Worm (Caenorhabditis elegans) whole organism, late embryonic: Measurements from ENCODE around the gene Y75B7AR.1.

Source experiments
- C38D4.7 ChIP-seq: fragments of 200-800 bp; sonication (Bioruptor generic); optimal IDR thresholded peaks from 2 replicates; lab custom pipeline; 2018; ENCODE audit warnings: mild to moderate bottlenecking, missing genetic modification characterization, moderate library complexity, missing compliant biosample characterization
- ceh-19 ChIP-seq: fragments of 200-800 bp; sonication (Bioruptor generic); optimal IDR thresholded peaks from 2 replicates; lab custom pipeline; 2018; ENCODE audit warnings: mild to moderate bottlenecking, missing genetic modification characterization, missing compliant biosample characterization
- ceh-9 ChIP-seq: sonication (generic microtip); optimal IDR thresholded peaks from 2 replicates; lab custom pipeline; 2016; ENCODE audit warnings: mild to moderate bottlenecking, missing genetic modification characterization, inconsistent platforms, missing compliant biosample characterization
- che-1 ChIP-seq: sonication (generic microtip); optimal IDR thresholded peaks from 2 replicates; lab custom pipeline; 2016; ENCODE audit warnings: mild to moderate bottlenecking, missing genetic modification characterization, missing compliant biosample characterization
- elt-2 ChIP-seq: sonication (generic microtip); optimal IDR thresholded peaks from 2 replicates; lab custom pipeline; 2016; ENCODE audit warnings: missing genetic modification reagents, missing genetic modification characterization, missing compliant biosample characterization
- eyg-1 ChIP-seq: sonication (generic microtip); optimal IDR thresholded peaks from 2 replicates; lab custom pipeline; 2016; ENCODE audit warnings: missing genotype, missing genetic modification characterization, missing compliant biosample characterization
- fkh-10 ChIP-seq: fragments of 150-350 bp; optimal IDR thresholded peaks from 2 replicates; lab custom pipeline; 2014; ENCODE audit warnings: missing biosample characterization, missing genetic modification reagents, missing genetic modification characterization
- hlh-30 ChIP-seq: sonication (generic microtip); optimal IDR thresholded peaks from 2 replicates; lab custom pipeline; 2017; ENCODE audit warnings: antibody characterized with exemption, missing genetic modification characterization, missing compliant biosample characterization; ENCODE audit not compliant: insufficient read depth
- lin-11 ChIP-seq: fragments of 200-800 bp; sonication (Bioruptor generic); optimal IDR thresholded peaks from 2 replicates; lab custom pipeline; 2018; ENCODE audit warnings: mild to moderate bottlenecking, missing genetic modification characterization, missing compliant biosample characterization
- pha-4 ChIP-seq: fragments of 150-350 bp; optimal IDR thresholded peaks from 2 replicates; lab custom pipeline; 2018; ENCODE audit warnings: missing biosample characterization, missing genetic modification reagents, missing genetic modification characterization
- pros-1 ChIP-seq: fragments of 150-350 bp; optimal IDR thresholded peaks from 2 replicates; lab custom pipeline; 2014; ENCODE audit warnings: missing biosample characterization, missing genetic modification reagents, missing genetic modification characterization
- ref-2 ChIP-seq: sonication (generic microtip); optimal IDR thresholded peaks from 2 replicates; lab custom pipeline; 2016; ENCODE audit warnings: missing genetic modification characterization, missing compliant biosample characterization
- tbx-2 ChIP-seq: sonication (generic microtip); optimal IDR thresholded peaks from 2 replicates; lab custom pipeline; 2016; ENCODE audit warnings: missing genetic modification characterization, missing compliant biosample characterization

DNA sequence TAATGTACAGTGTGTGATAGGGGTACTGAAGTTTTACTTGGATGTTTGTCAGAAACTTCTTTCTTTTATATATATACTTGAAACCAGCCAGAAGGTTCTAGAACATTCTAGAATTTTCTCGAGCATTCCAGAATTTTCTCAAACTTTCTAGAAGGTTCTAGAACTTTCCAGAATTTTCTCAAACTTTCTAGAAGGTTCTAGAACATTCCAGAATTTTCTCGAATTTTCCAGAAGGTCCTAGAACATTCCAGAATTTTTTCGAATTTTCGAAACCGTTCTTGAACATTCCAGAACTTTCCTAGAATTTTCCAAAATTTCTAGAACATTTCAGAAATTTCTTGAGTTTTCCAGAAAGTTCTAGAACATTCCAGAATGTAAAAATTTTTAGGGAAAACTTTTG is 37.5 kb downstream of the Y75B7AR.1 start:
- TF ChIP-seq C38D4.7 (GFP tag; lab: Kevin White, UChicago) = no peak
- no peak for TF ChIP-seq pros-1 (tag; lab: Kevin White, UChicago)
- no peak for TF ChIP-seq fkh-10 (GFP tag; lab: Kevin White, UChicago)
- TF ChIP-seq elt-2 (tag; lab: Kevin White, UChicago) = no peak
- no peak for TF ChIP-seq che-1 (tag; lab: Kevin White, UChicago)
- TF ChIP-seq hlh-30 (tag; lab: Kevin White, UChicago) = no peak
- TF ChIP-seq lin-11 = no peak
- TF ChIP-seq eyg-1 = no peak
- no peak for TF ChIP-seq pha-4 (tag; lab: Kevin White, UChicago)
- no peak for TF ChIP-seq ceh-19 (GFP tag; lab: Kevin White, UChicago)
- TF ChIP-seq tbx-2 = no peak
- TF ChIP-seq ref-2 = no peak
- no peak for TF ChIP-seq ceh-9 (tag; lab: Kevin White, UChicago)
